Worm (Caenorhabditis elegans): ENCODE results near the gene prdx-2.

Gene prdx-2

DNA sequence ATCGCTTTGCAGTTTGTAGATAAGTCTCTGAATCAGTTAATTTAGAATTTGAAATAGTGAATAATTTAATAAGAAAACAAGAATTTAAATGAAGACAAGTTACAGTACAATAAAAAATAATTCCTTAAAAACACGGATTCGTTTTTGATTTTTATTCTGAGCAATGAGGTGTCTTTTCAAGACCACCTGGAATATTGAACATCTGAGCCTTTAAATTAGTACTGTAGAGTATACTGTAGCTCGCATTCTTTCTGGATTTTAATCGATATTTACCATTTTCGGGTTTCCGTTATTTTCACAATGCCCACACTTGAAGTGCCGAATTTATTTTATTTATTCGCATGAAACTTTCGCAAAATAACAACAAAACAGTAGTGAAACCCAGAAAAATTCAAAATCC, 45.8 kb downstream of the prdx-2 start, which contains the start of gene F07F6.7:
Gene F07F6.7 (minus strand): TSS at position 27 of the 400 bp plus-strand sequence.
- TF ChIP-seq nhr-11 (tag; optimal IDR thresholded peaks at IDR 0.05) (no peak), elt-2 (tag; optimal IDR thresholded peaks at IDR 0.05) (peak; percentile 6)

DNA sequence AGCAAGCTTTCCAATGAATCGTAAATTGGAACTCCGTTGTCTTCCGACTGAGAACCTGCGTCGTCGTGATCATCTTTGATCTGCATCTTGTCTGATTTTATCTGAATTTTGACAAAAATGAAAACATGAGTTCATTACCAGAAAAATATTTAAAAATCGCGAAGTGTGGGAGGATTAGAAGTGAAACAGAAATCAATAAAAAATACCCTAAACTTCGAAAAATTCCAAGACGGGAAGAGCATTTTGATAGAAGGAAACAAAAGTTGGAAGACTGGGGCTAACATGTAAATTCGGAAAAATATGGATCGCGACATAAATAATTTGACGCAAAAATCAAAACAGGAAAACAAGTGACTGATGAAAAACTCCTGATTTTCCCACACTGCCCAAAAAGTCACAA, 47.6 kb downstream of the prdx-2 start, which contains the start of gene F07F6.8:
Gene F07F6.8 (minus strand): TSS at position 101 of the 400 bp plus-strand sequence.
- no peak for TF ChIP-seq zag-1 (tag; optimal IDR thresholded peaks at IDR 0.05)
- no peak for TF ChIP-seq ZK546.5 (tag; optimal IDR thresholded peaks at IDR 0.05)
- no peak for TF ChIP-seq snpc-4 (tag; optimal IDR thresholded peaks at IDR 0.05)
- no peak for TF ChIP-seq elt-3 (tag; optimal IDR thresholded peaks at IDR 0.05)
- TF ChIP-seq egl-5 (tag; optimal IDR thresholded peaks at IDR 0.05): no peak
- no peak for TF ChIP-seq mml-1 (tag; optimal IDR thresholded peaks at IDR 0.05)
- TF ChIP-seq nhr-12 (tag; optimal IDR thresholded peaks at IDR 0.05): no peak
- TF ChIP-seq eor-1 (tag; optimal IDR thresholded peaks at IDR 0.05): no peak
- TF ChIP-seq jun-1 (tag; optimal IDR thresholded peaks at IDR 0.05): no peak
- TF ChIP-seq egl-27 (tag; optimal IDR thresholded peaks at IDR 0.05): no peak

DNA sequence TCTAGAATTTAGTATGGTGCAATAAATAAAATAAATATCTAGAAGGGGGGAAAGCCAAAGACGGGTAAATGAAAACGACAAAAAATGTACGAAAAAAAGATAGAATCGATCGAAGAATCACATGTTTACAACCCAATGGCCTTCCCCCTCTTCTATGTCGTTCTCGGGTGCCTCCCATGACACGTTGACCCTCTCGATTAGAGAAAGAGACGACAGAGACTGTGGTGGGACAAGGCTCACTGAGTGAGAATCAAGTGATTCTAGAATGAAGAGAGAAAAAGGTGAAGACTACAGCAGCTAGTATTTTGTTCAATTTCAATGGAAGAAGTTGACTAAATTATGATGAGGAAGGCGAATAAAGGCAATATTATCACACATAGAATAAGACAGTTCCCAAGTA, 48.1 kb downstream of the prdx-2 start:
- peak; percentile 6 for TF ChIP-seq egl-27 (tag; optimal IDR thresholded peaks at IDR 0.05)
- TF ChIP-seq elt-2 (tag; optimal IDR thresholded peaks at IDR 0.05): peak; percentile 85
- peak; percentile 82 for TF ChIP-seq nfya-1 (tag; optimal IDR thresholded peaks at IDR 0.05; ENCODE audit: insufficient read depth)
- peak; percentile 13 for TF ChIP-seq lin-39 (tag; optimal IDR thresholded peaks at IDR 0.05)
- TF ChIP-seq jun-1 (tag; optimal IDR thresholded peaks at IDR 0.05): peak; percentile 11
- peak; percentile 49 for TF ChIP-seq hmg-11 (tag; optimal IDR thresholded peaks at IDR 0.05)
- no peak for TF ChIP-seq nhr-43 (tag; optimal IDR thresholded peaks at IDR 0.05; ENCODE audit: poor library complexity, severe bottlenecking)
- no peak for TF ChIP-seq lsy-12 (tag; optimal IDR thresholded peaks at IDR 0.05)
- no peak for TF ChIP-seq R02D3.7 (tag; optimal IDR thresholded peaks at IDR 0.05)
- no peak for TF ChIP-seq aly-2 (tag; optimal IDR thresholded peaks at IDR 0.05)
- no peak for TF ChIP-seq nhr-28 (tag; optimal IDR thresholded peaks at IDR 0.05)
- peak; percentile 32 for TF ChIP-seq ceh-28 (tag; optimal IDR thresholded peaks at IDR 0.05)
- TF ChIP-seq elt-3 (tag; optimal IDR thresholded peaks at IDR 0.05): no peak
- peak; percentile 46 for TF ChIP-seq nhr-23 (tag; optimal IDR thresholded peaks at IDR 0.05)
- peak; percentile 85 for TF ChIP-seq pha-4 (tag; optimal IDR thresholded peaks at IDR 0.05)
- peak; percentile 66 for TF ChIP-seq ama-1 (optimal IDR thresholded peaks at IDR 0.05)
- peak; percentile 49 for TF ChIP-seq nhr-25 (tag; optimal IDR thresholded peaks at IDR 0.05)
- TF ChIP-seq nhr-76 (tag; optimal IDR thresholded peaks at IDR 0.05): no peak

DNA sequence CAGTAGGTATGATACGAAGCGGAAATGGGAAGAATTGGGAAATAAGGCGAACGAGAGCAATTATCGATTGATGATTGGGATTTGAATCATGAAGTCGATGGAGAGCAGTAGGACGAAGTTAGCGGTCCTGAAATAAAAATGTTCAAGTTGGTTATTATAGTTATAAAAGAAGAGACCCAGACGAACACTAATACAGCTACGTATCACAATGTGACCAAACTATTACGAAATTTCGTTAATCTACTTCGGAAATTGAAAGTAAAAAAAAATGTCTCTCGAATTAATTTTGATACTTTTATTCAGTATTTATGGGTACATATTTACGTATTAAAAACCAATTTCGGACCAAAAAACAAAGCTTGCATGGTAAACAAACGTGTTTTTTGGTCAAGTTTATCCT, 48.5 kb downstream of the prdx-2 start:
- TF ChIP-seq ama-1 (optimal IDR thresholded peaks at IDR 0.05): no peak
- TF ChIP-seq elt-2 (tag; optimal IDR thresholded peaks at IDR 0.05): peak; percentile 61
